Worm (Caenorhabditis elegans) whole organism, L1 larva: ENCODE measurements around the gene thoc-7.
"Not testable (repeated sequence)": the region's sequence is repeated elsewhere in the genome, so short reads cannot be mapped to it uniquely, and the experiment has no call there.

ENCODE experiments used
- ceh-82 ChIP-seq, 3 experiments: fragments of 150-350 bp in 1 of 3; sonication (generic microtip) in 2 of 3; optimal IDR thresholded peaks; 2 replicates each; lab custom pipeline; 2014 to 2017; ENCODE audit warnings: missing biosample characterization in 3 of 3, missing genetic modification characterization in 3 of 3
- snpc-4 ChIP-seq: fragments of 150-350 bp; optimal IDR thresholded peaks from 2 replicates; lab custom pipeline; 2014; ENCODE audit warnings: missing biosample characterization, missing genetic modification characterization

DNA sequence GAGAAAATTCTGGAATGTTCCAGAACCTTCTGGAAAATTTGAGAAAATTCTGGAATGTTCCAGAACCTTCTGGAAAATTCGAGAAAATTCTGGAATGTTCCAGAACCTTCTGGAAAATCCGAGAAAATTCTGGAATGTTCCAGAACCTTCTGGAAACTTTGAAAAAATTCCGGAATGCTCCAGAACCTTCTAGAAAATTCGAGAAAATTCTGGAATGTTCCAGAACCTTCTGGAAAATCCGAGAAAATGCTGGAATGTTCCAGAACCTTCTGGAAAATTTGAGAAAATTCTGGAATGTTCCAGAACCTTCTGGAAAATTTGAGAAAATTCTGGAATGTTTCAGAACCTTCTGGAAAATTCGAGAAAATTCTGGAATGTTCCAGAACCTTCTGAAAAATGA, 20.5 kb upstream of the thoc-7 start:
- not testable (repeated sequence) for TF ChIP-seq snpc-4; ceh-82 (tag; optimal IDR thresholded peaks at IDR 0.05; lab: Kevin White, UChicago)
